Fruit fly (Drosophila melanogaster): ENCODE measurements around the gene CG10600.

DNA sequence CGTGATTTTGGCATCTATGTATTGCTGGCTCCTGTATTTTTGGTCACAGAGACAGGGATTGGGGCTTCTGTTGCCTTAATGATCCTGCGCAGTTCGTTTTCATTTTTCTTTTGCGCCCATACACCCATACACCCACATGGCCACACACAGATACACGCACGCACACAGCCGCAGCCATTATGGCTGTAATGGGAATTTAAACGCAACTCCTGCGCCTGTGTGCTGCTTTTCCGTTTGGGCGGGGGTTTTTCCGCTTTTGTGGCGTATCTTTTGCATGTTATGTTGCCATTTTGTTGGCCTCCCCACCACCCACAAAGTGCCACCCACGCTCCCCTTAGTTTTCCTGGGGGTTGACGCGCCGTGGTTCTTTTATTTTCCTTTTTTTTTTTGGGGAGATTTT is 28.3 kb upstream of the CG10600 start:
- TF ChIP-seq HmgD (GFP tag; optimal IDR thresholded peaks at IDR 0.05) (no peak), trem (tag; optimal IDR thresholded peaks at IDR 0.05) (no peak), Abd-B (GFP tag; optimal IDR thresholded peaks at IDR 0.05) (no peak), ap (GFP tag; IDR thresholded peaks at IDR 0.05) (no peak), Hr3 (GFP tag; optimal IDR thresholded peaks at IDR 0.05) (no peak), Bdp1 (GFP tag; optimal IDR thresholded peaks at IDR 0.05) (no peak), sr (GFP tag; IDR thresholded peaks at IDR 0.05) (no peak), Dref (GFP tag; IDR thresholded peaks at IDR 0.05) (no peak), hkb (optimal IDR thresholded peaks at IDR 0.05) (no peak), hkb (GFP tag; IDR thresholded peaks at IDR 0.05) (no peak), NK7.1 (GFP tag; optimal IDR thresholded peaks at IDR 0.05) (no peak), C15 (GFP tag; IDR thresholded peaks at IDR 0.05) (no peak), CG8924 (tag; optimal IDR thresholded peaks at IDR 0.05) (no peak), CG1832 (GFP tag; optimal IDR thresholded peaks at IDR 0.05) (no peak), peb (GFP tag; IDR thresholded peaks at IDR 0.05) (no peak)

Measured in whole organism, embryonic.